Fruit fly (Drosophila melanogaster) whole organism, embryonic: Measurements from ENCODE around the gene Tis11.

Source experiments
- B-H2 ChIP-seq: fragments of 200-800 bp; sonication (Bioruptor generic); optimal IDR thresholded peaks from 2 replicates; lab custom pipeline; 2018; ENCODE audit warnings: missing biosample characterization, mild to moderate bottlenecking, missing genetic modification characterization
- CG10147 ChIP-seq: fragments of 200-800 bp; sonication (Bioruptor generic); optimal IDR thresholded peaks from 2 replicates; lab custom pipeline; 2019; ENCODE audit warnings: missing biosample characterization, mild to moderate bottlenecking, missing genetic modification characterization, moderate library complexity
- CG10267 ChIP-seq: fragments of 200-800 bp; sonication (Bioruptor generic); optimal IDR thresholded peaks from 2 replicates; lab custom pipeline; 2018; ENCODE audit warnings: missing biosample characterization, mild to moderate bottlenecking, missing genetic modification characterization, moderate library complexity
- CG11504 ChIP-seq: fragments of 200-800 bp; sonication (Bioruptor generic); optimal IDR thresholded peaks from 3 replicates; lab custom pipeline; 2019; ENCODE audit warnings: missing biosample characterization, mild to moderate bottlenecking, missing genetic modification characterization, moderate library complexity
- CG12659 ChIP-seq: fragments of 200-800 bp; sonication (Bioruptor generic); optimal IDR thresholded peaks from 3 replicates; lab custom pipeline; 2017; ENCODE audit warnings: mild to moderate bottlenecking, missing biosample characterization, missing genetic modification reagents, missing genetic modification characterization
- CG12769 ChIP-seq: fragments of 200-800 bp; sonication (Bioruptor generic); optimal IDR thresholded peaks from 2 replicates; lab custom pipeline; 2019; ENCODE audit warnings: missing biosample characterization, mild to moderate bottlenecking, missing genetic modification characterization, moderate library complexity
- CG13296 ChIP-seq: fragments of 200-800 bp; sonication (Bioruptor generic); optimal IDR thresholded peaks from 3 replicates; lab custom pipeline; 2018; ENCODE audit warnings: missing biosample characterization, mild to moderate bottlenecking, missing genetic modification characterization
- CG15073 ChIP-seq: fragments of 200-800 bp; sonication (Bioruptor generic); optimal IDR thresholded peaks from 2 replicates; lab custom pipeline; 2016; ENCODE audit warnings: missing biosample characterization, missing genetic modification characterization
- CG15479 ChIP-seq: fragments of 200-800 bp; sonication (Bioruptor generic); optimal IDR thresholded peaks from 3 replicates; lab custom pipeline; 2019; ENCODE audit warnings: missing biosample characterization, mild to moderate bottlenecking, missing genetic modification characterization, moderate library complexity
- CG1602 ChIP-seq: fragments of 200-800 bp; sonication (Bioruptor generic); optimal IDR thresholded peaks from 3 replicates; lab custom pipeline; 2016; ENCODE audit warnings: missing biosample characterization, missing genetic modification characterization
- CG17385 ChIP-seq: fragments of 200-800 bp; sonication (Bioruptor generic); optimal IDR thresholded peaks from 3 replicates; lab custom pipeline; 2018; ENCODE audit warnings: missing biosample characterization, mild to moderate bottlenecking, missing genetic modification characterization
- CG17802 ChIP-seq: fragments of 200-800 bp; sonication (Bioruptor generic); optimal IDR thresholded peaks from 2 replicates; lab custom pipeline; 2018; ENCODE audit warnings: missing biosample characterization, mild to moderate bottlenecking, missing genetic modification characterization, moderate library complexity
- CG17912 ChIP-seq: fragments of 200-800 bp; sonication (Bioruptor generic); optimal IDR thresholded peaks from 2 replicates; lab custom pipeline; 2018; ENCODE audit warnings: missing biosample characterization, mild to moderate bottlenecking, missing genetic modification characterization
- CG2889 ChIP-seq: fragments of 200-800 bp; sonication (Bioruptor generic); IDR thresholded peaks from 3 replicates; pipeline ENCODE4 v1.3.6; 2022; ENCODE audit warnings: missing biosample characterization, missing genetic modification characterization
- CG31388 ChIP-seq: fragments of 200-800 bp; sonication (Bioruptor generic); optimal IDR thresholded peaks from 2 replicates; lab custom pipeline; 2016; ENCODE audit warnings: missing biosample characterization, missing genetic modification characterization
- CG34224 ChIP-seq: fragments of 200-800 bp; sonication (Bioruptor generic); IDR thresholded peaks from 3 replicates; pipeline ENCODE4 v1.3.6; 2022; ENCODE audit warnings: missing biosample characterization, missing genetic modification characterization; ENCODE audit not compliant: partially characterized antibody
- CG6791 ChIP-seq: fragments of 200-800 bp; sonication (Bioruptor generic); IDR thresholded peaks from 3 replicates; pipeline ENCODE4 v1.3.6; 2022; ENCODE audit warnings: missing biosample characterization, missing genetic modification characterization; ENCODE audit not compliant: partially characterized antibody
- CG7357 ChIP-seq: fragments of 200-800 bp; sonication (Bioruptor generic); IDR thresholded peaks from 3 replicates; pipeline ENCODE4 v1.3.6; 2022; ENCODE audit warnings: missing biosample characterization, missing genetic modification characterization
- CG7987 ChIP-seq: fragments of 200-800 bp; sonication (Bioruptor generic); optimal IDR thresholded peaks from 2 replicates; lab custom pipeline; 2018; ENCODE audit warnings: missing biosample characterization, mild to moderate bottlenecking, missing genetic modification characterization, moderate library complexity
- Camta ChIP-seq: fragments of 200-800 bp; sonication (Bioruptor generic); optimal IDR thresholded peaks from 2 replicates; lab custom pipeline; 2016; ENCODE audit warnings: missing biosample characterization, missing genetic modification characterization
- Hr3 ChIP-seq: fragments of 200-800 bp; sonication (Bioruptor generic); optimal IDR thresholded peaks from 3 replicates; lab custom pipeline; 2016; ENCODE audit warnings: missing biosample characterization, missing genetic modification characterization
- Lim3 ChIP-seq: fragments of 200-800 bp; sonication (Bioruptor generic); IDR thresholded peaks from 2 replicates; pipeline ENCODE4 v1.3.6; 2022; ENCODE audit warnings: missing biosample characterization, missing genetic modification characterization
- Meics ChIP-seq: fragments of 200-800 bp; sonication (Bioruptor generic); optimal IDR thresholded peaks from 2 replicates; lab custom pipeline; 2017; ENCODE audit warnings: missing biosample characterization, mild to moderate bottlenecking, missing genetic modification characterization
- Mrtf ChIP-seq: fragments of 200-800 bp; sonication (Bioruptor generic); IDR thresholded peaks from 3 replicates; pipeline ENCODE4 v1.3.6; 2022; ENCODE audit warnings: missing biosample characterization, missing genetic modification characterization
- Myb ChIP-seq: fragments of 200-800 bp; sonication (Bioruptor generic); optimal IDR thresholded peaks from 2 replicates; lab custom pipeline; 2016; ENCODE audit warnings: missing biosample characterization, missing genetic modification characterization
- NfI ChIP-seq: fragments of 200-800 bp; sonication (Bioruptor generic); optimal IDR thresholded peaks from 3 replicates; lab custom pipeline; 2018; ENCODE audit warnings: missing biosample characterization, mild to moderate bottlenecking, missing genetic modification characterization, moderate library complexity
- Sin3A ChIP-seq: fragments of >200 bp; optimal IDR thresholded peaks from 2 replicates; lab custom pipeline; 2018
- Sox102F ChIP-seq: fragments of 200-800 bp; sonication (Bioruptor generic); optimal IDR thresholded peaks from 2 replicates; lab custom pipeline; 2018; ENCODE audit warnings: missing biosample characterization, mild to moderate bottlenecking, missing genetic modification characterization, moderate library complexity
- Sry-δ ChIP-seq: fragments of 200-800 bp; sonication (Bioruptor generic); optimal IDR thresholded peaks from 2 replicates; lab custom pipeline; 2016; ENCODE audit warnings: missing biosample characterization, missing genetic modification characterization
- Xrp1 ChIP-seq: fragments of 200-800 bp; sonication (Bioruptor generic); IDR thresholded peaks from 2 replicates; pipeline ENCODE4 v1.3.6; 2022; ENCODE audit warnings: missing biosample characterization, missing genetic modification characterization
- YL-1 ChIP-seq: fragments of 200-800 bp; sonication (Bioruptor generic); optimal IDR thresholded peaks from 3 replicates; lab custom pipeline; 2017; ENCODE audit warnings: missing biosample characterization, mild to moderate bottlenecking, missing genetic modification characterization
- bbx ChIP-seq: fragments of 200-800 bp; sonication (Bioruptor generic); IDR thresholded peaks from 2 replicates; pipeline ENCODE4 v1.3.6; 2022; ENCODE audit warnings: missing biosample characterization, missing genetic modification characterization; ENCODE audit not compliant: partially characterized antibody
- chm ChIP-seq: fragments of 200-800 bp; sonication (Bioruptor generic); IDR thresholded peaks from 2 replicates; pipeline ENCODE4 v1.3.6; 2022; ENCODE audit warnings: missing biosample characterization, missing genetic modification characterization
- dimm ChIP-seq: fragments of 200-800 bp; sonication (Bioruptor generic); IDR thresholded peaks from 2 replicates; pipeline ENCODE4 v1.3.6; 2022; ENCODE audit warnings: missing biosample characterization, missing genetic modification characterization
- disco-r ChIP-seq: fragments of 200-800 bp; sonication (Bioruptor generic); optimal IDR thresholded peaks from 2 replicates; lab custom pipeline; 2016; ENCODE audit warnings: missing biosample characterization, missing genetic modification characterization
- dm ChIP-seq: fragments of 200-800 bp; sonication (Bioruptor generic); optimal IDR thresholded peaks from 3 replicates; lab custom pipeline; 2016; ENCODE audit warnings: missing biosample characterization, missing genetic modification characterization
- fd96Cb ChIP-seq: fragments of 200-800 bp; sonication (Bioruptor generic); optimal IDR thresholded peaks from 2 replicates; lab custom pipeline; 2018; ENCODE audit warnings: missing biosample characterization, mild to moderate bottlenecking, missing genetic modification characterization, moderate library complexity
- insv ChIP-seq, 2 experiments: fragments of 200-800 bp; sonication (Bioruptor generic); optimal IDR thresholded peaks; 3 replicates each; lab custom pipeline; 2016 to 2018; ENCODE audit warnings: missing biosample characterization in 2 of 2, missing genetic modification characterization in 2 of 2
- inv ChIP-seq: fragments of 200-800 bp; sonication (Bioruptor generic); IDR thresholded peaks from 2 replicates; pipeline ENCODE4 v1.3.6; 2022; ENCODE audit warnings: missing biosample characterization, missing genetic modification characterization; ENCODE audit not compliant: partially characterized antibody
- jumu ChIP-seq: fragments of 200-800 bp; sonication (Bioruptor generic); optimal IDR thresholded peaks from 3 replicates; lab custom pipeline; 2016; ENCODE audit warnings: missing biosample characterization, missing genetic modification characterization
- oc ChIP-seq: fragments of 200-800 bp; sonication (Bioruptor generic); optimal IDR thresholded peaks from 2 replicates; lab custom pipeline; 2018; ENCODE audit warnings: missing biosample characterization, mild to moderate bottlenecking, missing genetic modification characterization, moderate library complexity
- odd ChIP-seq: fragments of 200-800 bp; sonication (Bioruptor generic); optimal IDR thresholded peaks from 2 replicates; lab custom pipeline; 2017; ENCODE audit warnings: missing biosample characterization, mild to moderate bottlenecking, missing genetic modification characterization
- phol ChIP-seq: fragments of 200-800 bp; sonication (Bioruptor generic); optimal IDR thresholded peaks from 3 replicates; lab custom pipeline; 2018; ENCODE audit warnings: missing biosample characterization, mild to moderate bottlenecking, missing genetic modification characterization, moderate library complexity
- psq ChIP-seq: fragments of 200-800 bp; sonication (Bioruptor generic); optimal IDR thresholded peaks from 2 replicates; lab custom pipeline; 2017; ENCODE audit warnings: missing biosample characterization, missing genetic modification characterization
- ranshi ChIP-seq: fragments of 200-800 bp; sonication (Bioruptor generic); IDR thresholded peaks from 2 replicates; pipeline ENCODE4 v1.3.6; 2022; ENCODE audit warnings: missing biosample characterization, missing genetic modification characterization
- sim ChIP-seq: fragments of 200-800 bp; sonication (Bioruptor generic); IDR thresholded peaks from 2 replicates; pipeline ENCODE4 v1.3.6; 2022; ENCODE audit warnings: missing biosample characterization, missing genetic modification characterization
- tgo ChIP-seq: fragments of 200-800 bp; sonication (Bioruptor generic); IDR thresholded peaks from 3 replicates; pipeline ENCODE4 v1.3.6; 2022; ENCODE audit warnings: missing biosample characterization, missing genetic modification characterization
- tin ChIP-seq: fragments of 200-800 bp; sonication (Bioruptor generic); optimal IDR thresholded peaks from 3 replicates; lab custom pipeline; 2016; ENCODE audit warnings: missing biosample characterization, missing genetic modification characterization
- tup ChIP-seq: fragments of 200-800 bp; sonication (Bioruptor generic); optimal IDR thresholded peaks from 2 replicates; lab custom pipeline; 2016; ENCODE audit warnings: missing biosample characterization, mild to moderate bottlenecking, missing genetic modification characterization, moderate library complexity
- zfh2 ChIP-seq: fragments of 200-800 bp; sonication (Bioruptor generic); optimal IDR thresholded peaks from 2 replicates; lab custom pipeline; 2016; ENCODE audit warnings: missing biosample characterization, missing genetic modification characterization

Tis11 gene

DNA sequence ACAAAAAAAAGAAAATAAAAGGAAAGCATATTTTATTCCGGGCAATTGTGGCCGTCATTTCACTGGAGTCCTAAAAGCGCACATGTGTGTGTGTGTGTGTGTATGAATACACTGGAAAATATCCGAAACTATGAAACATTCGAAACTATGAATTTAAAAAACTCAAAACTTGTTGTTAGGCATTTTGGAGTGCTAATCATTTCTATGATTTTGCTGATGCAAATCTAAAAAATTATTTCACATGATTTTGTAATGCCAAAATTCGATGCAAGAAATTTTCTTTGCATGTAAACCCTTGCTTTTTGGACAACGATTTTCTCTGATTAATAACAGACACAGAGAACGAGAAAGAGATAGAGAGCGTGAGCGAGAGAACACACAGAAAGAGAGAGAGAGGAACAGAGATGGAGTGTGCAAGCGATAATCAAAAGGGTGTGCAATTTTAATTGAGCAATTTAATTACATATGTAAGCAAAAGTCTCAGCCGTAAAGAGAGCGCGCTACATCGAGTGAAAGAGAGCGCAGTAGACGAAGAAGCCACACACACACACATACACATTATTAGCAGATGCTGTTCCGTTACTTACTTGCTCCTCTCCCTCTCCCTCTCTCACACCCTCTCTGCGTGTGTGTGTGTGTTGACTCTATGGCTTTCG is 40.0 kb downstream of the Tis11 start (continued):
- no peak for TF ChIP-seq CG31388
- no peak for TF ChIP-seq oc (tag; lab: Kevin White, UChicago)
- peak; percentile 42 for TF ChIP-seq phol (tag; lab: Kevin White, UChicago)
- TF ChIP-seq CG1602 (GFP tag; lab: Kevin White, UChicago) = peak; percentile 12
- TF ChIP-seq CG15073 (GFP tag; lab: Kevin White, UChicago) = no peak
- peak; percentile 55 for TF ChIP-seq CG10147 (GFP tag; lab: Kevin White, UChicago)
- no peak for TF ChIP-seq CG34224 (GFP tag; lab: Robert Waterston, UW)
- no peak for TF ChIP-seq B-H2 (GFP tag; lab: Kevin White, UChicago)
- no peak for TF ChIP-seq CG17802 (tag; lab: Kevin White, UChicago)
- peak; percentile 32 for TF ChIP-seq CG10267 (tag; lab: Kevin White, UChicago)
- peak; percentile 52 for TF ChIP-seq chm
- TF ChIP-seq CG2889 = peak; percentile 20; the same call in 1 of the 3 replicates
- no peak for TF ChIP-seq dimm (GFP tag; lab: Robert Waterston, UW)
- no peak for TF ChIP-seq CG7987
- 0 out of 3 replicates have a peak, but pooled peaks have one; percentile 21 for TF ChIP-seq CG7357 (GFP tag; lab: Robert Waterston, UW)
- no peak for TF ChIP-seq inv (GFP tag; lab: Robert Waterston, UW)
- TF ChIP-seq Hr3 (GFP tag; lab: Kevin White, UChicago) = peak; percentile 13
- TF ChIP-seq Sin3A (lab: Kevin White, UChicago) = no peak
- TF ChIP-seq CG15479 (GFP tag; lab: Kevin White, UChicago) = no peak
- TF ChIP-seq CG17912 (GFP tag; lab: Kevin White, UChicago) = no peak
- TF ChIP-seq tup (GFP tag; lab: Kevin White, UChicago) = no peak
- TF ChIP-seq ranshi (GFP tag; lab: Robert Waterston, UW) = 0 out of 2 replicates have a peak, but pooled peaks have one; percentile 41
- peak; percentile 8 for TF ChIP-seq tin (GFP tag; lab: Kevin White, UChicago)
- no peak for TF ChIP-seq Lim3
- no peak for TF ChIP-seq Myb (GFP tag; lab: Kevin White, UChicago)
- TF ChIP-seq Camta (GFP tag; lab: Kevin White, UChicago) = peak; percentile 27
- TF ChIP-seq Mrtf = no peak
- no peak for TF ChIP-seq sim (GFP tag; lab: Robert Waterston, UW)
- peak; percentile 31 for TF ChIP-seq CG13296 (GFP tag; lab: Kevin White, UChicago)
- TF ChIP-seq YL-1 (GFP tag; lab: Kevin White, UChicago) = no peak
- no peak for TF ChIP-seq CG6791 (GFP tag; lab: Robert Waterston, UW)
- TF ChIP-seq Xrp1 (GFP tag; lab: Robert Waterston, UW) = peak; percentile 49; the same call in 1 of the 2 replicates
- TF ChIP-seq psq (GFP tag; lab: Kevin White, UChicago) = no peak
- TF ChIP-seq fd96Cb = peak; percentile 45
- peak; percentile 22 for TF ChIP-seq NfI (GFP tag; lab: Kevin White, UChicago)
- peak; percentile 20 for TF ChIP-seq jumu (GFP tag; lab: Kevin White, UChicago)
- no peak for TF ChIP-seq odd (GFP tag; lab: Kevin White, UChicago)
- TF ChIP-seq insv (GFP tag; optimal IDR thresholded peaks at IDR 0.05; lab: Kevin White, UChicago) = no peak
- no peak for TF ChIP-seq bbx (GFP tag; lab: Robert Waterston, UW)
- no peak for TF ChIP-seq Sry-δ (GFP tag; lab: Kevin White, UChicago)
- TF ChIP-seq CG12659 (GFP tag; lab: Kevin White, UChicago) = no peak
- TF ChIP-seq Meics (GFP tag; lab: Kevin White, UChicago) = peak; percentile 34
- no peak for TF ChIP-seq zfh2 (GFP tag; lab: Kevin White, UChicago)
- TF ChIP-seq tgo = peak; percentile 20; the same call in 2 of the 3 replicates
- TF ChIP-seq disco-r (GFP tag; lab: Kevin White, UChicago) = no peak
- TF ChIP-seq Sox102F (GFP tag; lab: Kevin White, UChicago) = peak; percentile 48
- peak; percentile 59 for TF ChIP-seq CG11504 (tag; lab: Kevin White, UChicago)
- peak; percentile 38 for TF ChIP-seq CG17385 (GFP tag; lab: Kevin White, UChicago)
- TF ChIP-seq dm = no peak
- TF ChIP-seq CG12769 (tag; lab: Kevin White, UChicago) = no peak
